Fruit fly (Drosophila melanogaster) whole organism, prepupa: ENCODE results near the gene Drgx.

Source experiments
- CG10631 ChIP-seq: fragments of 200-800 bp; sonication (Bioruptor generic); optimal IDR thresholded peaks from 2 replicates; lab custom pipeline; 2016; ENCODE audit warnings: missing biosample characterization, missing genetic modification characterization
- CG11294 ChIP-seq: fragments of 200-800 bp; sonication (Bioruptor generic); IDR thresholded peaks from 2 replicates; pipeline ENCODE4 v1.3.6; 2022; ENCODE audit warnings: missing biosample characterization, missing genetic modification characterization
- CG15336 ChIP-seq: fragments of 200-800 bp; sonication (Bioruptor generic); IDR thresholded peaks from 2 replicates; pipeline ENCODE4 v1.3.6; 2022; ENCODE audit warnings: missing biosample characterization, missing genetic modification characterization
- CG1621 ChIP-seq: fragments of 200-800 bp; sonication (Bioruptor generic); optimal IDR thresholded peaks from 3 replicates; lab custom pipeline; 2018; ENCODE audit warnings: missing biosample characterization, mild to moderate bottlenecking, missing genetic modification characterization
- CG16779 ChIP-seq: fragments of 200-800 bp; sonication (Bioruptor generic); optimal IDR thresholded peaks from 3 replicates; lab custom pipeline; 2017; ENCODE audit warnings: missing biosample characterization, mild to moderate bottlenecking, missing genetic modification characterization
- CG31627 ChIP-seq: fragments of 200-800 bp; sonication (Bioruptor generic); optimal IDR thresholded peaks from 3 replicates; lab custom pipeline; 2016; ENCODE audit warnings: missing biosample characterization, missing genetic modification characterization
- CG32006 ChIP-seq: fragments of 200-800 bp; sonication (Bioruptor generic); optimal IDR thresholded peaks from 3 replicates; lab custom pipeline; 2017; ENCODE audit warnings: missing biosample characterization, mild to moderate bottlenecking, missing genetic modification characterization
- CG34406 ChIP-seq: fragments of 200-800 bp; sonication (Bioruptor generic); optimal IDR thresholded peaks from 3 replicates; lab custom pipeline; 2016; ENCODE audit warnings: missing biosample characterization, missing genetic modification characterization
- CG3919 ChIP-seq: fragments of 200-800 bp; sonication (Bioruptor generic); optimal IDR thresholded peaks from 3 replicates; lab custom pipeline; 2016; ENCODE audit warnings: missing biosample characterization, missing genetic modification characterization
- CG4318 ChIP-seq: fragments of 200-800 bp; sonication (Bioruptor generic); optimal IDR thresholded peaks from 3 replicates; lab custom pipeline; 2017; ENCODE audit warnings: missing biosample characterization, mild to moderate bottlenecking, missing genetic modification characterization
- CG6276 ChIP-seq: fragments of 200-800 bp; sonication (Bioruptor generic); optimal IDR thresholded peaks from 2 replicates; lab custom pipeline; 2017; ENCODE audit warnings: missing biosample characterization, mild to moderate bottlenecking, missing genetic modification characterization
- CG6792 ChIP-seq: fragments of 200-800 bp; sonication (Bioruptor generic); optimal IDR thresholded peaks from 3 replicates; lab custom pipeline; 2016; ENCODE audit warnings: missing biosample characterization, missing genetic modification characterization
- CG6854 ChIP-seq: fragments of 200-800 bp; sonication (Bioruptor generic); optimal IDR thresholded peaks from 2 replicates; lab custom pipeline; 2017; ENCODE audit warnings: missing biosample characterization, mild to moderate bottlenecking, missing genetic modification characterization
- CG8119 ChIP-seq: fragments of 200-800 bp; sonication (Bioruptor generic); IDR thresholded peaks from 3 replicates; pipeline ENCODE4 v1.3.6; 2022; ENCODE audit warnings: missing biosample characterization, missing genetic modification characterization
- Eip75B ChIP-seq: fragments of 200-800 bp; sonication (Bioruptor generic); optimal IDR thresholded peaks from 3 replicates; lab custom pipeline; 2016; ENCODE audit warnings: missing biosample characterization, missing genetic modification characterization
- Eip78C ChIP-seq: fragments of 200-800 bp; sonication (Bioruptor generic); peaks from one replicate; lab custom pipeline; 2016; ENCODE audit warnings: missing biosample characterization, missing genetic modification characterization
- Eip93F ChIP-seq: fragments of 200-800 bp; sonication (Bioruptor generic); optimal IDR thresholded peaks from 2 replicates; lab custom pipeline; 2016; ENCODE audit warnings: missing biosample characterization, mild to moderate bottlenecking, missing genetic modification characterization
- Ets21C ChIP-seq: fragments of 200-800 bp; sonication (Bioruptor generic); optimal IDR thresholded peaks from 3 replicates; lab custom pipeline; 2016; ENCODE audit warnings: missing biosample characterization, missing genetic modification characterization
- Hr38 ChIP-seq: sonication (Bioruptor generic); optimal IDR thresholded peaks from 2 replicates; lab custom pipeline; 2016; ENCODE audit warnings: missing biosample characterization, missing genetic modification characterization
- Hr39 ChIP-seq: fragments of 200-800 bp; sonication (Bioruptor generic); optimal IDR thresholded peaks from 2 replicates; lab custom pipeline; 2016; ENCODE audit warnings: missing biosample characterization, missing genetic modification characterization
- Hr4 ChIP-seq: fragments of 200-800 bp; sonication (Bioruptor generic); optimal IDR thresholded peaks from 3 replicates; lab custom pipeline; 2016; ENCODE audit warnings: missing biosample characterization, missing genetic modification characterization
- Lpt ChIP-seq: fragments of 200-800 bp; sonication (Bioruptor generic); optimal IDR thresholded peaks from 3 replicates; lab custom pipeline; 2016; ENCODE audit warnings: missing biosample characterization, missing genetic modification characterization
- Met ChIP-seq: fragments of 200-800 bp; sonication (Bioruptor generic); optimal IDR thresholded peaks from 3 replicates; lab custom pipeline; 2016; ENCODE audit warnings: missing biosample characterization, missing genetic modification characterization
- Smox ChIP-seq: fragments of 200-800 bp; sonication (Bioruptor generic); optimal IDR thresholded peaks from 3 replicates; lab custom pipeline; 2016; ENCODE audit warnings: missing biosample characterization, missing genetic modification characterization
- Sox14 ChIP-seq: fragments of 200-800 bp; sonication (Bioruptor generic); optimal IDR thresholded peaks from 3 replicates; lab custom pipeline; 2016; ENCODE audit warnings: missing biosample characterization, missing genetic modification characterization
- Sox15 ChIP-seq: fragments of 200-800 bp; sonication (Bioruptor generic); optimal IDR thresholded peaks from 3 replicates; lab custom pipeline; 2016; ENCODE audit warnings: missing biosample characterization, missing genetic modification characterization
- cyc ChIP-seq: fragments of 200-800 bp; sonication (Bioruptor generic); optimal IDR thresholded peaks from 3 replicates; lab custom pipeline; 2016; ENCODE audit warnings: missing biosample characterization, missing genetic modification characterization
- dac ChIP-seq: fragments of 200-800 bp; sonication (Bioruptor generic); optimal IDR thresholded peaks from 2 replicates; lab custom pipeline; 2017; ENCODE audit warnings: missing biosample characterization, mild to moderate bottlenecking, missing genetic modification characterization
- dsx ChIP-seq: fragments of 200-800 bp; optimal IDR thresholded peaks from 3 replicates; lab custom pipeline; 2019; ENCODE audit warnings: missing biosample characterization, mild to moderate bottlenecking, missing genetic modification characterization, moderate library complexity; ENCODE audit not compliant: poor library complexity, severe bottlenecking
- eg ChIP-seq: fragments of 200-800 bp; sonication (Bioruptor generic); IDR thresholded peaks from 3 replicates; pipeline ENCODE4 v1.3.6; 2022; ENCODE audit warnings: missing biosample characterization, missing genetic modification characterization
- esn ChIP-seq: fragments of 200-800 bp; sonication (Bioruptor generic); optimal IDR thresholded peaks from 2 replicates; lab custom pipeline; 2016; ENCODE audit warnings: missing biosample characterization, mild to moderate bottlenecking, missing genetic modification characterization, moderate library complexity
- fd85E ChIP-seq: fragments of 200-800 bp; sonication (Bioruptor generic); optimal IDR thresholded peaks from 3 replicates; lab custom pipeline; 2016; ENCODE audit warnings: missing biosample characterization, missing genetic modification characterization
- fkh ChIP-seq: fragments of 200-800 bp; sonication (Bioruptor generic); optimal IDR thresholded peaks from 3 replicates; lab custom pipeline; 2017; ENCODE audit warnings: missing biosample characterization, mild to moderate bottlenecking, missing genetic modification characterization, moderate library complexity
- lz ChIP-seq: fragments of 200-800 bp; sonication (Bioruptor generic); optimal IDR thresholded peaks from 3 replicates; lab custom pipeline; 2016; ENCODE audit warnings: missing biosample characterization, missing genetic modification characterization
- pdm3 ChIP-seq: fragments of 200-800 bp; sonication (Bioruptor generic); optimal IDR thresholded peaks from 3 replicates; lab custom pipeline; 2016; ENCODE audit warnings: missing biosample characterization, missing genetic modification characterization
- salr ChIP-seq, 2 experiments: fragments of 200-800 bp; sonication (Bioruptor generic); optimal IDR thresholded peaks; 3 replicates each; lab custom pipeline; 2016 to 2018; ENCODE audit warnings: missing biosample characterization in 2 of 2, missing genetic modification characterization in 2 of 2, mild to moderate bottlenecking in 1 of 2
- spab ChIP-seq: fragments of 200-800 bp; sonication (Bioruptor generic); optimal IDR thresholded peaks from 2 replicates; lab custom pipeline; 2017; ENCODE audit warnings: missing biosample characterization, mild to moderate bottlenecking, missing genetic modification characterization, missing genetic modification reagents
- svp ChIP-seq: fragments of 200-800 bp; sonication (Bioruptor generic); peaks from one replicate; lab custom pipeline; 2016; ENCODE audit warnings: missing biosample characterization, missing genetic modification characterization

Gene Drgx

DNA sequence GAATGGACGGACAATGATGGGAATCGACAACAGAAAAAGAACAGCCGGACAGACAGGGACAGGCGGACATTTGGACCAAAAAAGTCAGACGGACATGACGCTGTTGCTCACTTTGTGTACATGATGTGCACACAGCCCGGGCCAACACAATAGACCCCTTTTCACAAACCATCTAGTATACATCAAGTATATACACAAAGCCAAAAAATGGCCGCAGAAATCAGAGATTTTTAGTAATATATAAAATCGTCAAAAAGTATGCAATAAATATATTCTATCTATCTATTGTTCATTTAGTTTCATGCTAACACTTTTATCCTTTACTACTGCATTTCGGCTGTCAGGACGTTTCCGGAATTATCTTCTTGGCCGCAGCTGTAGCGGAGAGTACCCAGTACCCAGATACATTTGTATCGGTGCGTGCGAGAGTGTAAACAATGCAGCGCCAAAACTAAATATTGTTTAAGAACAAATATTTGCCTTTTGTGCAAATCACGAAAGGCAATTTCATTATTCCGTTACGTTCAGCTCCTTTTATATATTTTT is 56.9 kb downstream of the Drgx start (continued):
- no peak for TF ChIP-seq CG11294
- peak; percentile 14 for TF ChIP-seq Hr39 (GFP tag; lab: Kevin White, UChicago)
- no peak for TF ChIP-seq Hr38 (GFP tag; lab: Kevin White, UChicago)
- peak; percentile 16 for TF ChIP-seq Eip75B (GFP tag; lab: Kevin White, UChicago)
- no peak for TF ChIP-seq fkh (GFP tag; lab: Kevin White, UChicago)
- no peak for TF ChIP-seq Eip93F (GFP tag; lab: Kevin White, UChicago)
- TF ChIP-seq svp (GFP tag; lab: Kevin White, UChicago), result peak; percentile 67
- TF ChIP-seq CG32006 (GFP tag; lab: Kevin White, UChicago), result no peak
- no peak for TF ChIP-seq CG31627 (GFP tag; lab: Kevin White, UChicago)
- TF ChIP-seq fd85E (GFP tag; lab: Kevin White, UChicago), result no peak
- TF ChIP-seq Met (GFP tag; lab: Kevin White, UChicago), result peak; percentile 22
- TF ChIP-seq Sox15 (GFP tag; lab: Kevin White, UChicago), result no peak

- no peak for TF ChIP-seq Eip75B (GFP tag; lab: Kevin White, UChicago)
- TF ChIP-seq Smox (GFP tag; lab: Kevin White, UChicago), result no peak
- no peak for TF ChIP-seq CG8119
- no peak for TF ChIP-seq lz
- no peak for TF ChIP-seq spab (GFP tag; lab: Kevin White, UChicago)
- no peak for TF ChIP-seq CG1621 (tag; lab: Kevin White, UChicago)
- no peak for TF ChIP-seq CG6792
Observed at dm6 chr2L:3729635-3730034, 67.1 kb downstream of the Drgx start.

dm6 chr2L:3730182-3730975 is 67.8 kb downstream of the Drgx start, which contains the start of gene CG10019:
Gene CG10019, plus strand, starts transcription at chr2L:3730466.
- TF ChIP-seq Eip75B (GFP tag; lab: Kevin White, UChicago) (no peak), CG6854 (GFP tag; lab: Kevin White, UChicago) (no peak), CG6276 (GFP tag; lab: Kevin White, UChicago) (peak; percentile 44), Ets21C (no peak), CG1621 (tag; lab: Kevin White, UChicago) (no peak), Lpt (GFP tag; lab: Kevin White, UChicago) (no peak), CG34406 (no peak), CG16779 (tag; lab: Kevin White, UChicago) (peak; percentile 25), CG4318 (GFP tag; lab: Kevin White, UChicago) (no peak), eg (GFP tag; lab: Robert Waterston, UW) (peak; percentile 56; the same call in 1 of the 3 replicates), CG15336 (GFP tag; lab: Robert Waterston, UW) (peak; percentile 31; the same call in 1 of the 2 replicates), CG8119 (0 out of 3 replicates have a peak, but pooled peaks have one; percentile 27)

dm6 chr2L:3731055-3731454 is 68.5 kb downstream of the Drgx start:
- peak; percentile 74 for TF ChIP-seq CG6276 (GFP tag; lab: Kevin White, UChicago)
- TF ChIP-seq pdm3 (GFP tag; lab: Kevin White, UChicago), result peak; percentile 0
- no peak for TF ChIP-seq esn (GFP tag; lab: Kevin White, UChicago)
- peak; percentile 48 for TF ChIP-seq Eip78C
- 0 out of 3 replicates have a peak, but pooled peaks have one; percentile 43 for TF ChIP-seq eg (GFP tag; lab: Robert Waterston, UW)
- TF ChIP-seq Lpt (GFP tag; lab: Kevin White, UChicago), result peak; percentile 44
- peak; percentile 85 for TF ChIP-seq Hr4
- TF ChIP-seq CG32006 (GFP tag; lab: Kevin White, UChicago), result peak; percentile 90
- peak in 1 of 2 experiments; percentile 42 for TF ChIP-seq salr (GFP tag; optimal IDR thresholded peaks at IDR 0.05; lab: Kevin White, UChicago)
- peak; percentile 13 for TF ChIP-seq CG3919
- no peak for TF ChIP-seq Sox14 (GFP tag; lab: Kevin White, UChicago)
- TF ChIP-seq cyc (GFP tag; lab: Kevin White, UChicago), result no peak
- no peak for TF ChIP-seq CG6854 (GFP tag; lab: Kevin White, UChicago)
- TF ChIP-seq CG15336 (GFP tag; lab: Robert Waterston, UW), result peak; percentile 62
- no peak for TF ChIP-seq CG1621 (tag; lab: Kevin White, UChicago)
- TF ChIP-seq CG8119, result peak; percentile 71
- peak; percentile 1 for TF ChIP-seq CG10631 (GFP tag; lab: Kevin White, UChicago)
- TF ChIP-seq dac (GFP tag; lab: Kevin White, UChicago), result peak; percentile 74
- peak; percentile 74 for TF ChIP-seq CG4318 (GFP tag; lab: Kevin White, UChicago)
- no peak for TF ChIP-seq dsx (GFP tag; lab: Kevin White, UChicago)
